Worm (Caenorhabditis elegans) whole organism, L4/young adult: ENCODE results near the gene Y69H2.3.

ENCODE experiments used
- dao-5 ChIP-seq: sonication (generic microtip); optimal IDR thresholded peaks from 2 replicates; lab custom pipeline; 2016; ENCODE audit warnings: missing genotype, missing genetic modification characterization, moderate library complexity, missing compliant biosample characterization
- him-1 ChIP-seq: sonication (generic microtip); optimal IDR thresholded peaks from 2 replicates; lab custom pipeline; 2016; ENCODE audit warnings: missing genotype, missing genetic modification reagents, missing genetic modification characterization, missing compliant biosample characterization

DNA sequence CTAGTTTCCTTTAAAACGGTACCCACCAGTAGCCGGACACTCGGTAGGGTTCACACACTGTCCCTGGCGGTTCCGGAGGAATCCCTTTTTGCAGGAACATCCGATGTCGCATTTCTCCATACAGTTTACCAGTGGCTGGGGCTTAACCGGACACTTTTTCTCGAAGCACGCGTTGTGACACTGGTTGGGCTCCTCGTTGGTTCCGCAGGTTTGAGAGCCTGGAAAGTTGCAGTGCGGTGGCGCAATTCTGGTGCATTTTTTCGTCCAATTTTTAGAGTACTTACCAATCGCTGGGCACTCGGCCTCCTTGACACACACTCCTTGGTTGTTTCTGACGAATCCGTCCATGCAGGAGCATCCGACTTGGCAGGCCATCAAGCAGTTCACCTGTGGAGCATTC lies 1.6 kb downstream of the Y69H2.3 start:
- TF ChIP-seq him-1 (tag; lab: Kevin White, UChicago) = no peak
- TF ChIP-seq dao-5 (tag; lab: Kevin White, UChicago) = no peak
